Worm (Caenorhabditis elegans) whole organism, L2 larva: ENCODE measurements around the gene zhit-1.

Experiments used
- C34F6.9 ChIP-seq: fragments of 150-350 bp; optimal IDR thresholded peaks from 2 replicates; lab custom pipeline; 2014; ENCODE audit warnings: missing biosample characterization, missing genetic modification characterization
- egl-27 ChIP-seq: sonication (generic microtip); optimal IDR thresholded peaks from 3 replicates; lab custom pipeline; 2017; ENCODE audit warnings: missing biosample characterization, missing genetic modification reagents, missing genetic modification characterization
- lin-13 ChIP-seq: fragments of 150-350 bp; optimal IDR thresholded peaks from 2 replicates; lab custom pipeline; 2014; ENCODE audit warnings: missing biosample characterization, missing genetic modification reagents, missing genetic modification characterization
- snpc-4 ChIP-seq: fragments of 150-350 bp; optimal IDR thresholded peaks from 2 replicates; lab custom pipeline; 2014; ENCODE audit warnings: missing biosample characterization, missing genetic modification characterization
- unc-55 ChIP-seq: fragments of 150-350 bp; sonication (generic microtip); optimal IDR thresholded peaks from 3 replicates; lab custom pipeline; 2014; ENCODE audit warnings: missing biosample characterization, missing genetic modification reagents, missing genetic modification characterization
- ztf-4 ChIP-seq: fragments of 150-350 bp; optimal IDR thresholded peaks from 2 replicates; lab custom pipeline; 2014; ENCODE audit warnings: missing biosample characterization, missing genetic modification characterization

DNA sequence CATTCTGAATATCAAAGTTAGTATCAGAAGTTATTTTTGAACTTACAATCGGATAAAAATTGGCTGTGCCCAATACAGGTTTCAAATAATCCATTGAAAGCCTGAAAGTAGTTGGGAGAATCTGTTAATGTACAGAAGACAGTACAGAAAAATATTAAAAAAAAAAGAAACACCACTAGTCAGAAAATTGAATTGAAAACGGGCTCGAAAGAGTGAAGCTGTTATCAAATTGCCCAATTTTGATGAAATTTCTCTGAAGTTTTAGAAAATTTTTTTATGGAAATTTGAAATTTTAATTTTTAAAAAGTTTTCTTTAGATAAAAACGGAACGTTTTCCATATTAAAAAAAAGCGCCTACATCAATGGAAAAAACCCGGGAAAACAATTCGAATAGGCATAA is 29.2 kb downstream of the zhit-1 start, which contains the start of gene C18C4.7:
- TF ChIP-seq unc-55 (GFP tag; lab: Kevin White, UChicago): no peak
- TF ChIP-seq egl-27 (tag; lab: Kevin White, UChicago): no peak
- no peak for TF ChIP-seq lin-13 (GFP tag; lab: Kevin White, UChicago)
- TF ChIP-seq snpc-4 (tag; lab: Kevin White, UChicago): no peak
- no peak for TF ChIP-seq ztf-4 (tag; lab: Kevin White, UChicago)
- TF ChIP-seq C34F6.9 (tag; lab: Kevin White, UChicago): no peak
